Worm (Caenorhabditis elegans) whole organism, L1 larva: ENCODE data around the gene sru-7.

Experiments
- C16A3.4 ChIP-seq: fragments of 150-350 bp; optimal IDR thresholded peaks from 2 replicates; lab custom pipeline; 2014; ENCODE audit warnings: missing biosample characterization, missing genetic modification characterization
- C34B4.2 ChIP-seq: sonication (generic microtip); optimal IDR thresholded peaks from 2 replicates; lab custom pipeline; 2017; ENCODE audit warnings: mild to moderate bottlenecking, missing genetic modification characterization, missing compliant biosample characterization
- Y116A8C.19 ChIP-seq: sonication (generic microtip); optimal IDR thresholded peaks from 2 replicates; lab custom pipeline; 2016; ENCODE audit warnings: missing compliant biosample characterization, missing genetic modification characterization, borderline replicate concordance
- aha-1 ChIP-seq: fragments of 150-350 bp; optimal IDR thresholded peaks from 2 replicates; lab custom pipeline; 2014; ENCODE audit warnings: missing biosample characterization, missing genetic modification characterization
- alr-1 ChIP-seq: fragments of 200-800 bp; sonication (Bioruptor generic); optimal IDR thresholded peaks from 2 replicates; lab custom pipeline; 2018; ENCODE audit warnings: borderline replicate concordance, mild to moderate bottlenecking, missing genetic modification characterization, missing compliant biosample characterization
- blmp-1 ChIP-seq: fragments of 150-350 bp; optimal IDR thresholded peaks from 2 replicates; lab custom pipeline; 2014; ENCODE audit warnings: missing biosample characterization, missing genetic modification characterization
- ceh-82 ChIP-seq, 3 experiments: fragments of 150-350 bp in 1 of 3; sonication (generic microtip) in 2 of 3; optimal IDR thresholded peaks; 2 replicates each; lab custom pipeline; 2014 to 2017; ENCODE audit warnings: missing biosample characterization in 3 of 3, missing genetic modification characterization in 3 of 3
- ceh-88 ChIP-seq: fragments of 200-800 bp; sonication (Bioruptor generic); IDR thresholded peaks from 2 replicates; pipeline ENCODE4 v1.3.6; 2022; ENCODE audit warnings: missing genetic modification characterization, missing compliant biosample characterization
- efl-1 ChIP-seq, 4 experiments: fragments of 150-350 bp; optimal IDR thresholded peaks in 3 of 4; peaks in 1 of 4; 1 replicate in 1 of 4; 2 replicates in 3 of 4; lab custom pipeline; 2014; ENCODE audit warnings: missing biosample characterization in 2 of 4, missing genetic modification characterization in 2 of 4, missing genetic modification reagents in 2 of 4
- efl-3 ChIP-seq: fragments of 200-800 bp; sonication (Bioruptor generic); optimal IDR thresholded peaks from 2 replicates; lab custom pipeline; 2018; ENCODE audit warnings: mild to moderate bottlenecking, missing genetic modification characterization, missing compliant biosample characterization
- egl-13 ChIP-seq: sonication (generic microtip); optimal IDR thresholded peaks from 2 replicates; lab custom pipeline; 2016; ENCODE audit warnings: missing genotype, missing genetic modification reagents, missing genetic modification characterization, missing compliant biosample characterization
- elt-2 ChIP-seq: sonication (generic microtip); optimal IDR thresholded peaks from 2 replicates; lab custom pipeline; 2016; ENCODE audit warnings: missing genetic modification characterization, mild to moderate bottlenecking, inconsistent platforms, missing compliant biosample characterization, missing genetic modification reagents
- elt-3 ChIP-seq, 6 experiments: fragments of 150-350 bp in 1 of 6; sonication (generic microtip); optimal IDR thresholded peaks; 2 replicates each; lab custom pipeline; 2017 to 2018; ENCODE audit warnings: missing biosample characterization in 6 of 6, missing genetic modification characterization in 6 of 6, inconsistent platforms in 1 of 6
- fkh-10 ChIP-seq: sonication (generic microtip); optimal IDR thresholded peaks from 2 replicates; lab custom pipeline; 2017; ENCODE audit warnings: missing biosample characterization, missing genetic modification reagents, missing genetic modification characterization
- fkh-8 ChIP-seq: sonication (generic microtip); optimal IDR thresholded peaks from 2 replicates; lab custom pipeline; 2016; ENCODE audit warnings: mild to moderate bottlenecking, missing genetic modification characterization, missing compliant biosample characterization
- irx-1 ChIP-seq: sonication (generic microtip); optimal IDR thresholded peaks from 2 replicates; lab custom pipeline; 2016; ENCODE audit warnings: missing genetic modification characterization, missing compliant biosample characterization
- lin-14 ChIP-seq: fragments of 200-800 bp; sonication (Bioruptor generic); optimal IDR thresholded peaks from 2 replicates; lab custom pipeline; 2018; ENCODE audit warnings: mild to moderate bottlenecking, missing genetic modification characterization, moderate library complexity, missing compliant biosample characterization
- lin-15B ChIP-seq: fragments of 150-350 bp; sonication (generic microtip); optimal IDR thresholded peaks from 3 replicates; lab custom pipeline; 2014; ENCODE audit warnings: missing biosample characterization, missing genetic modification characterization
- lin-35 ChIP-seq, 2 experiments: fragments of 150-350 bp; optimal IDR thresholded peaks; 2 replicates each; lab custom pipeline; 2014; ENCODE audit warnings: missing biosample characterization in 2 of 2, missing genetic modification characterization in 2 of 2, missing genetic modification reagents in 2 of 2
- lir-3 ChIP-seq: sonication (generic microtip); optimal IDR thresholded peaks from 2 replicates; lab custom pipeline; 2016; ENCODE audit warnings: mild to moderate bottlenecking, missing genetic modification characterization, moderate library complexity, missing compliant biosample characterization; ENCODE audit not compliant: poor library complexity
- lsy-2 ChIP-seq, 2 experiments: fragments of 150-350 bp; optimal IDR thresholded peaks; 2 replicates each; lab custom pipeline; 2014; ENCODE audit warnings: missing biosample characterization in 2 of 2, missing genetic modification characterization in 2 of 2
- mdl-1 ChIP-seq, 2 experiments: fragments of 150-350 bp; optimal IDR thresholded peaks; 2 replicates each; lab custom pipeline; 2014 to 2017; ENCODE audit warnings: missing biosample characterization in 2 of 2, missing genetic modification characterization in 2 of 2, inconsistent platforms in 1 of 2
- nhr-11 ChIP-seq: fragments of 150-350 bp; optimal IDR thresholded peaks from 2 replicates; lab custom pipeline; 2014; ENCODE audit warnings: missing biosample characterization, missing genetic modification characterization
- nhr-19 ChIP-seq: fragments of 200-800 bp; sonication (Bioruptor generic); conservative IDR thresholded peaks from 2 replicates; pipeline ENCODE4 v1.3.6; 2022; ENCODE audit warnings: missing genetic modification characterization, missing compliant biosample characterization
- nhr-20 ChIP-seq: sonication (generic microtip); optimal IDR thresholded peaks from 2 replicates; lab custom pipeline; 2016; ENCODE audit warnings: mild to moderate bottlenecking, missing genetic modification characterization, missing compliant biosample characterization
- nhr-47 ChIP-seq: sonication (generic microtip); optimal IDR thresholded peaks from 2 replicates; lab custom pipeline; 2016; ENCODE audit warnings: mild to moderate bottlenecking, missing genetic modification characterization, moderate library complexity, missing compliant biosample characterization
- nhr-71 ChIP-seq: sonication (generic microtip); optimal IDR thresholded peaks from 2 replicates; lab custom pipeline; 2016; ENCODE audit warnings: mild to moderate bottlenecking, missing genetic modification characterization, moderate library complexity, missing compliant biosample characterization
- nhr-76 ChIP-seq: sonication (generic microtip); optimal IDR thresholded peaks from 2 replicates; lab custom pipeline; 2017; ENCODE audit warnings: missing biosample characterization, missing genetic modification characterization
- pax-3 ChIP-seq: fragments of 200-800 bp; sonication (Bioruptor generic); optimal IDR thresholded peaks from 2 replicates; lab custom pipeline; 2018; ENCODE audit warnings: mild to moderate bottlenecking, missing genetic modification characterization, moderate library complexity, missing compliant biosample characterization
- rnt-1 ChIP-seq: sonication (generic microtip); optimal IDR thresholded peaks from 2 replicates; lab custom pipeline; 2016; ENCODE audit warnings: mild to moderate bottlenecking, missing genetic modification characterization, moderate library complexity, missing compliant biosample characterization
- snpc-4 ChIP-seq: fragments of 150-350 bp; optimal IDR thresholded peaks from 2 replicates; lab custom pipeline; 2014; ENCODE audit warnings: missing biosample characterization, missing genetic modification characterization
- snu-23 ChIP-seq: sonication (generic microtip); optimal IDR thresholded peaks from 2 replicates; lab custom pipeline; 2016; ENCODE audit warnings: missing genetic modification characterization, missing compliant biosample characterization
- sox-4 ChIP-seq: sonication (generic microtip); optimal IDR thresholded peaks from 2 replicates; lab custom pipeline; 2016; ENCODE audit warnings: missing genetic modification characterization, missing compliant biosample characterization
- swsn-7 ChIP-seq: sonication (generic microtip); optimal IDR thresholded peaks from 2 replicates; lab custom pipeline; 2016; ENCODE audit warnings: missing genetic modification characterization, missing compliant biosample characterization
- tbx-2 ChIP-seq: sonication (generic microtip); optimal IDR thresholded peaks from 2 replicates; lab custom pipeline; 2016; ENCODE audit warnings: missing genetic modification characterization, missing compliant biosample characterization
- tlp-1 ChIP-seq: fragments of 150-350 bp; optimal IDR thresholded peaks from 2 replicates; lab custom pipeline; 2014; ENCODE audit warnings: missing biosample characterization, missing genetic modification characterization
- unc-30 ChIP-seq: sonication (generic microtip); optimal IDR thresholded peaks from 2 replicates; lab custom pipeline; 2017; ENCODE audit warnings: missing biosample characterization, missing genetic modification characterization
- unc-86 ChIP-seq: sonication (generic microtip); optimal IDR thresholded peaks from 2 replicates; lab custom pipeline; 2016; ENCODE audit warnings: missing genetic modification characterization, missing compliant biosample characterization
- vab-15 ChIP-seq: sonication (generic microtip); optimal IDR thresholded peaks from 2 replicates; lab custom pipeline; 2017; ENCODE audit warnings: missing genotype, mild to moderate bottlenecking, missing genetic modification characterization, missing compliant biosample characterization
- zag-1 ChIP-seq: fragments of 150-350 bp; optimal IDR thresholded peaks from 2 replicates; lab custom pipeline; 2014; ENCODE audit warnings: missing biosample characterization, missing genetic modification characterization
- ztf-11 ChIP-seq, 2 experiments: sonication (generic microtip); optimal IDR thresholded peaks; 2 replicates each; lab custom pipeline; 2016 to 2017; ENCODE audit warnings: missing genetic modification characterization in 2 of 2, missing biosample characterization in 1 of 2, missing compliant biosample characterization in 1 of 2
- ztf-4 ChIP-seq: fragments of 150-350 bp; optimal IDR thresholded peaks from 2 replicates; lab custom pipeline; 2014; ENCODE audit warnings: missing biosample characterization, missing genetic modification characterization

Gene sru-7

DNA sequence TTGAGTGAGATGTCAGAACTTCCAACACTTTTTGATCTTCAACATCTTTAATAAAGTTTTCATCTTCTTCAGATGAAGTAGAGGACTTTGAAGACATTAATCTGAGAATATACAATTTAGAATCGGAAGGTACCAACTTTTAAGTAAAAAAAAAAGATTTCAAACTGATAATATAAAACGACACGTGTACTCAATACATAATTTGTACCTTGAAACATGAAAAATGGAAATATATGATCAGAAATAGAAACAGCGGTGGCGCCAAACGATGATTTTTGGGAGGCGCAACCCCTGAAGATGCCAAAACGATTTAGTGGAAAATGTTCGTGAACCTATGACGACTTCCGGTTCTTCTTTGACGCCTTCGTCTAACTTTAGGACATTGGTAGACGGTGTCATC lies 19.8 kb upstream of the sru-7 start, which contains the start of gene oat-1:
oat-1 (minus strand) TSS at position 101 of the 400 bp plus-strand sequence.
- TF ChIP-seq sox-4 (tag; lab: Kevin White, UChicago) (no peak), swsn-7 (tag; lab: Kevin White, UChicago) (no peak), Y116A8C.19 (tag; lab: Kevin White, UChicago) (no peak)

DNA sequence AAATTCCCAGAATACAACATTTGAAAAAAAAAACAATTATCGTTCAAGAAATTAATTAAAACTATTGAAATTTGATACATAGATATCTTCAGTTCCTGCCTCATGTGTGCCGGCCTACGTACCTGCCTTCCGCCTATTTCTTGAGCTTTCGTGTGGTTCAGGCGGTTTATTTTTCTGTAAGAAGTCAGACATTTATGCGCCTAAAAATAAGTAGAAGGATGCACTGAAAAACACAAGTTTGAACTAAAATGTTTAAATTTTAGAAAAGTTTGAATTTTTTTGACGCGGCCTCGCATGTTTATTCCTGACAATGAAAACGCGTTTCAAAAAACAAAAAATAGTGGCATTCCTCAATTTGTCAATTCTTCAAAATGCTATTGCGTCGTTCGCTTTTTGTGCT lies 18.6 kb upstream of the sru-7 start, which contains the start of gene C28C12.11:
C28C12.11 (plus strand) TSS at position 301 of the 400 bp plus-strand sequence.
- TF ChIP-seq alr-1 (tag; lab: Kevin White, UChicago): no peak
- no peak for TF ChIP-seq unc-86 (tag; lab: Kevin White, UChicago)
- TF ChIP-seq nhr-76 (tag; lab: Kevin White, UChicago): no peak
- TF ChIP-seq ztf-11 (tag; optimal IDR thresholded peaks at IDR 0.05; lab: Kevin White, UChicago): no peak
- no peak for TF ChIP-seq fkh-8 (tag; lab: Kevin White, UChicago)
- TF ChIP-seq lsy-2 (tag; optimal IDR thresholded peaks at IDR 0.05; lab: Kevin White, UChicago): no peak
- TF ChIP-seq elt-3 (tag; optimal IDR thresholded peaks at IDR 0.05; lab: Kevin White, UChicago): no peak
- TF ChIP-seq nhr-47 (tag; lab: Kevin White, UChicago): no peak
- TF ChIP-seq nhr-11 (tag; lab: Kevin White, UChicago): no peak

DNA sequence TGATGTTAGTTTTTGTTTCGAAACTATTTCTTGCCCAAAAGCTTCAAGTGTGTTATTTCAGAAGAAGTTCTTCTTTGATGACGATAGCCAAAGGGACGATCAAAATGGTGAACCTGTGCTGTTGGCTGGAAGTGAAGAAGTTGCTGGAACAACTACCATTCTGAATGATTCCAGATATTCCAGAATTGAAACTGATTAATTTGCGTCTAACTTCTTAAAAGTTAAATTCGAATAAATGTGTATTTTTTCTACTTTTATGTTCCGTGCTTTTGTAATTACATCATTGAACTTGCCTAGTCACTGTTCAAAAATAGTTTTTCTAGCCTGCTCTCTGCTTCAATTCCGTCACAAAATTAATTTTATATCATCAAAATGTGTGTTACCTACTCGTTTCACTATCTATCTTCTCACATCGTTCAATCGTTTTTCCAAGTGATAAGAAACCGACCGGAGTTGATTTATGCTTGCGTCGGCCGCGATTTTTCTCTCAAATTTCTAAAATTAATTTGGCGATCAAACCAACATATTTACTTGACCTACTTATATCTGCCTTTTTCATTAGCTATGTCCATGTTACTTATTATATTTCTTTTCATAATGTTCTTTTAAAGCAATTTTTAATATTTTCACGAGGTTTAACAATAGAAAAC lies 17.2 kb upstream of the sru-7 start:
- peak in 2 of 6 experiments; percentile 15 to 33 for TF ChIP-seq elt-3 (tag; optimal IDR thresholded peaks at IDR 0.05; lab: Kevin White, UChicago)
- no peak for TF ChIP-seq egl-13 (tag; lab: Kevin White, UChicago)
- TF ChIP-seq C16A3.4 (tag; lab: Kevin White, UChicago): no peak
- TF ChIP-seq blmp-1: peak; percentile 62
- TF ChIP-seq nhr-71 (tag; lab: Kevin White, UChicago): peak; percentile 15
- TF ChIP-seq elt-2 (tag; lab: Kevin White, UChicago): peak; percentile 66
- TF ChIP-seq nhr-19 (GFP tag; lab: Robert Waterston, UW): no peak
- no peak for TF ChIP-seq lir-3 (tag; lab: Kevin White, UChicago)
- no peak for TF ChIP-seq efl-1 (optimal IDR thresholded peaks at IDR 0.05; lab: Kevin White, UChicago)
- TF ChIP-seq efl-1 (GFP tag; optimal IDR thresholded peaks at IDR 0.05 in 1 of 2; lab: Kevin White, UChicago): peak in 1 of 2 experiments; percentile 51
- no peak for TF ChIP-seq efl-3 (GFP tag; lab: Kevin White, UChicago)
- TF ChIP-seq lin-35 (GFP tag; optimal IDR thresholded peaks at IDR 0.05; lab: Kevin White, UChicago): no peak
- no peak for TF ChIP-seq vab-15 (tag; lab: Kevin White, UChicago)
- TF ChIP-seq rnt-1: peak; percentile 9
- peak; percentile 39 for TF ChIP-seq lin-14 (GFP tag; lab: Kevin White, UChicago)
- TF ChIP-seq lin-15B: no peak

DNA sequence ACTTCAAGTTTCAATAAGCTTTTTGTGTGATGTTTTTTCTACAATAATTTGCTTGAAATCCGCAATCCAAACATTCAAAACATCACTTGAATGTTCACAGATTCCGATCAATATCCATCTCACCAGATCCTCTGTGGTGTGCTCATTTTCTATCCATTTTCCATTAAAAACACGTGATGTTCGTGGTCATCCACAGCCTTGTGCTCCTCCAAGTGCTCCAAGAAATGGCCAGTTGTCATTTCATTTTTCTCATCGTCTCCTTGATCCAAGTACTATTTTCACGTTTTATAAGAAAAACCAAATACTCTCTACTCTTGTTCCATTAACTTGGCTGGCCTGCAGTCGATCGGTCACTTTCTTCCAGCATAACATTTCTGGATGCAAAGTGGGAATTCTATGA lies 16.2 kb upstream of the sru-7 start:
- peak; percentile 75 for TF ChIP-seq nhr-71 (tag; lab: Kevin White, UChicago)
- TF ChIP-seq nhr-20 (tag; lab: Kevin White, UChicago): peak; percentile 50
- TF ChIP-seq elt-2 (tag; lab: Kevin White, UChicago): no peak
- TF ChIP-seq fkh-10: no peak
- TF ChIP-seq zag-1 (tag; lab: Kevin White, UChicago): no peak
- TF ChIP-seq alr-1 (tag; lab: Kevin White, UChicago): no peak
- peak in 1 of 2 experiments; percentile 20 for TF ChIP-seq efl-1 (optimal IDR thresholded peaks at IDR 0.05; lab: Kevin White, UChicago)
- peak in 1 of 2 experiments; percentile 86 for TF ChIP-seq efl-1 (GFP tag; optimal IDR thresholded peaks at IDR 0.05 in 1 of 2; lab: Kevin White, UChicago)
- peak; percentile 61 for TF ChIP-seq ztf-4 (tag; lab: Kevin White, UChicago)
- no peak for TF ChIP-seq ztf-11 (tag; optimal IDR thresholded peaks at IDR 0.05; lab: Kevin White, UChicago)
- peak; percentile 78 for TF ChIP-seq lin-14 (GFP tag; lab: Kevin White, UChicago)
- no peak for TF ChIP-seq C16A3.4 (tag; lab: Kevin White, UChicago)
- TF ChIP-seq snpc-4 (tag; lab: Kevin White, UChicago): no peak
- no peak for TF ChIP-seq nhr-47 (tag; lab: Kevin White, UChicago)
- TF ChIP-seq irx-1 (tag; lab: Kevin White, UChicago): no peak
- no peak for TF ChIP-seq tlp-1 (tag; lab: Kevin White, UChicago)
- TF ChIP-seq aha-1 (tag; lab: Kevin White, UChicago): no peak
- TF ChIP-seq ceh-82 (tag; optimal IDR thresholded peaks at IDR 0.05; lab: Kevin White, UChicago): no peak
- TF ChIP-seq C34B4.2 (tag; lab: Kevin White, UChicago): no peak
- no peak for TF ChIP-seq ceh-88
- peak; percentile 84 for TF ChIP-seq rnt-1
- TF ChIP-seq snu-23 (GFP tag; lab: Kevin White, UChicago): peak; percentile 36
- peak; percentile 20 to 34 for TF ChIP-seq lsy-2 (tag; optimal IDR thresholded peaks at IDR 0.05; lab: Kevin White, UChicago)
- TF ChIP-seq pax-3: no peak
- TF ChIP-seq unc-30: no peak
- peak; percentile 15 for TF ChIP-seq swsn-7 (tag; lab: Kevin White, UChicago)
- TF ChIP-seq tbx-2 (tag; lab: Kevin White, UChicago): no peak
- TF ChIP-seq mdl-1 (tag; optimal IDR thresholded peaks at IDR 0.05; lab: Kevin White, UChicago): peak in 1 of 2 experiments; percentile 17
- TF ChIP-seq efl-3 (GFP tag; lab: Kevin White, UChicago): no peak
